Worm (Caenorhabditis elegans): ENCODE data around the gene fbxb-74.
A peak's percentile ranks its signal among the peaks of the same experiment; 100 is the strongest.

DNA sequence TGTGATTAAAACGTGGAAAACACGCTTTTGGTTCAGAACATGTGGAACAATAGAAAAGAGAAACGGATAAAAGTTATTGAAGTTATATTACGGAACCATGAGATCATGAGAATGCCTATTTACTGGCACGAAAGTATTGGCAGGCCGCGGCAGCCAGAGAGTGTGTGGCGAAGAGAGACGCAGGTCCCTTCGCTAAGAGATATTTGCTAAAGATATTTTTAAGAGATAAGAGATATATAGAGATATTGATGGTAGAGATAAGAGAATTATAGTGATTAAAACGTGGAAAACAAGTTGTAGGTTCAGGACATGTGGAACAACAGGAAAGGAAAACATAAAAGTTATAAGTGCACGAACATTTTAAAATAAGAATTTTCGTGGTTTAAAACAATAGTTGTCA is 1.3 kb downstream of the fbxb-74 start:
- TF ChIP-seq jun-1 (tag; optimal IDR thresholded peaks at IDR 0.05) (no peak), nhr-77 (tag; optimal IDR thresholded peaks at IDR 0.05) (no peak), snpc-4 (tag; optimal IDR thresholded peaks at IDR 0.05) (no peak), fos-1 (tag; optimal IDR thresholded peaks at IDR 0.05) (no peak), nhr-11 (tag; optimal IDR thresholded peaks at IDR 0.05) (no peak), unc-98 (GFP tag; IDR thresholded peaks at IDR 0.05) (no peak), ces-1 (GFP tag; optimal IDR thresholded peaks at IDR 0.05) (no peak), sptf-1 (tag; optimal IDR thresholded peaks at IDR 0.05) (no peak), nhr-28 (tag; optimal IDR thresholded peaks at IDR 0.05) (no peak), nhr-20 (tag; optimal IDR thresholded peaks at IDR 0.05) (peak; percentile 7), pqm-1 (tag; optimal IDR thresholded peaks at IDR 0.05) (no peak), zip-4 (GFP tag; optimal IDR thresholded peaks at IDR 0.05) (no peak), lin-13 (GFP tag; optimal IDR thresholded peaks at IDR 0.05) (no peak), nhr-237 (tag; optimal IDR thresholded peaks at IDR 0.05) (no peak)

Data from whole organism, L1 larva.